Worm (Caenorhabditis elegans): ENCODE data around the gene T19D12.9.

ce11 chrII:6615232-6616029 is 38.8 kb downstream of the T19D12.9 start:
- TF ChIP-seq nhr-41 (GFP tag; IDR thresholded peaks at IDR 0.05): no peak
- TF ChIP-seq mep-1 (tag; optimal IDR thresholded peaks at IDR 0.05): no peak
- no peak for TF ChIP-seq ama-1 (optimal IDR thresholded peaks at IDR 0.05)
- TF ChIP-seq snpc-4 (tag; optimal IDR thresholded peaks at IDR 0.05): no peak
- no peak for TF ChIP-seq ztf-11 (tag; optimal IDR thresholded peaks at IDR 0.05)
- TF ChIP-seq lin-29 (GFP tag; IDR thresholded peaks at IDR 0.05): no peak
- no peak for TF ChIP-seq pha-4 (GFP tag; IDR thresholded peaks at IDR 0.05)
- TF ChIP-seq pha-4 (tag; optimal IDR thresholded peaks at IDR 0.05): no peak
- TF ChIP-seq skn-1 (tag; optimal IDR thresholded peaks at IDR 0.05): no peak
- peak in 1 of 2 experiments; percentile 86 for TF ChIP-seq unc-62 (GFP tag; optimal IDR thresholded peaks at IDR 0.05 in 1 of 2)
- no peak for TF ChIP-seq unc-62 (tag; optimal IDR thresholded peaks at IDR 0.05)
- TF ChIP-seq ZK337.2 (GFP tag; IDR thresholded peaks at IDR 0.05): no peak
- TF ChIP-seq nhr-11 (tag; optimal IDR thresholded peaks at IDR 0.05): no peak
- no peak for TF ChIP-seq daf-16 (GFP tag; optimal IDR thresholded peaks at IDR 0.05)
- TF ChIP-seq daf-16 (tag; optimal IDR thresholded peaks at IDR 0.05): peak; percentile 71
- no peak for TF ChIP-seq ceh-82 (tag; optimal IDR thresholded peaks at IDR 0.05)
- TF ChIP-seq dpl-1 (GFP tag; optimal IDR thresholded peaks at IDR 0.05): no peak

Measured in whole organism, L4 larva.